Fruit fly (Drosophila melanogaster) whole organism, prepupa: ENCODE data around the gene elg1.

Experiments used
- CG10631 ChIP-seq: fragments of 200-800 bp; sonication (Bioruptor generic); optimal IDR thresholded peaks from 2 replicates; lab custom pipeline; 2016; ENCODE audit warnings: missing biosample characterization, missing genetic modification characterization
- CG10669 ChIP-seq: fragments of 200-800 bp; sonication (Bioruptor generic); optimal IDR thresholded peaks from 3 replicates; lab custom pipeline; 2018; ENCODE audit warnings: missing biosample characterization, mild to moderate bottlenecking, missing genetic modification characterization, moderate library complexity
- CG11294 ChIP-seq: fragments of 200-800 bp; sonication (Bioruptor generic); IDR thresholded peaks from 2 replicates; pipeline ENCODE4 v1.3.6; 2022; ENCODE audit warnings: missing biosample characterization, missing genetic modification characterization
- CG11902 ChIP-seq: fragments of 200-800 bp; sonication (Bioruptor generic); optimal IDR thresholded peaks from 3 replicates; lab custom pipeline; 2016; ENCODE audit warnings: missing biosample characterization, missing genetic modification characterization
- CG16779 ChIP-seq: fragments of 200-800 bp; sonication (Bioruptor generic); optimal IDR thresholded peaks from 3 replicates; lab custom pipeline; 2017; ENCODE audit warnings: missing biosample characterization, mild to moderate bottlenecking, missing genetic modification characterization
- CG3032 ChIP-seq: fragments of 200-800 bp; optimal IDR thresholded peaks from 2 replicates; lab custom pipeline; 2019; ENCODE audit warnings: missing biosample characterization, mild to moderate bottlenecking, missing genetic modification characterization, moderate library complexity
- CG31627 ChIP-seq: fragments of 200-800 bp; sonication (Bioruptor generic); optimal IDR thresholded peaks from 3 replicates; lab custom pipeline; 2016; ENCODE audit warnings: missing biosample characterization, missing genetic modification characterization
- CG32006 ChIP-seq: fragments of 200-800 bp; sonication (Bioruptor generic); optimal IDR thresholded peaks from 3 replicates; lab custom pipeline; 2017; ENCODE audit warnings: missing biosample characterization, mild to moderate bottlenecking, missing genetic modification characterization
- CG34406 ChIP-seq: fragments of 200-800 bp; sonication (Bioruptor generic); optimal IDR thresholded peaks from 3 replicates; lab custom pipeline; 2016; ENCODE audit warnings: missing biosample characterization, missing genetic modification characterization
- CG3919 ChIP-seq: fragments of 200-800 bp; sonication (Bioruptor generic); optimal IDR thresholded peaks from 3 replicates; lab custom pipeline; 2016; ENCODE audit warnings: missing biosample characterization, missing genetic modification characterization
- CG4318 ChIP-seq: fragments of 200-800 bp; sonication (Bioruptor generic); optimal IDR thresholded peaks from 3 replicates; lab custom pipeline; 2017; ENCODE audit warnings: missing biosample characterization, mild to moderate bottlenecking, missing genetic modification characterization
- CG6792 ChIP-seq: fragments of 200-800 bp; sonication (Bioruptor generic); optimal IDR thresholded peaks from 3 replicates; lab custom pipeline; 2016; ENCODE audit warnings: missing biosample characterization, missing genetic modification characterization
- CG6854 ChIP-seq: fragments of 200-800 bp; sonication (Bioruptor generic); optimal IDR thresholded peaks from 2 replicates; lab custom pipeline; 2017; ENCODE audit warnings: missing biosample characterization, mild to moderate bottlenecking, missing genetic modification characterization
- CG7368 ChIP-seq: fragments of 200-800 bp; sonication (Bioruptor generic); optimal IDR thresholded peaks from 3 replicates; lab custom pipeline; 2016; ENCODE audit warnings: missing biosample characterization, missing genetic modification characterization
- CG8319 ChIP-seq: fragments of 200-800 bp; sonication (Bioruptor generic); optimal IDR thresholded peaks from 3 replicates; lab custom pipeline; 2016; ENCODE audit warnings: missing biosample characterization, missing genetic modification characterization
- Eip75B ChIP-seq: fragments of 200-800 bp; sonication (Bioruptor generic); optimal IDR thresholded peaks from 3 replicates; lab custom pipeline; 2016; ENCODE audit warnings: missing biosample characterization, missing genetic modification characterization
- Eip78C ChIP-seq: fragments of 200-800 bp; sonication (Bioruptor generic); peaks from one replicate; lab custom pipeline; 2016; ENCODE audit warnings: missing biosample characterization, missing genetic modification characterization
- Eip93F ChIP-seq: fragments of 200-800 bp; sonication (Bioruptor generic); optimal IDR thresholded peaks from 2 replicates; lab custom pipeline; 2016; ENCODE audit warnings: missing biosample characterization, mild to moderate bottlenecking, missing genetic modification characterization
- Ets21C ChIP-seq: fragments of 200-800 bp; sonication (Bioruptor generic); optimal IDR thresholded peaks from 3 replicates; lab custom pipeline; 2016; ENCODE audit warnings: missing biosample characterization, missing genetic modification characterization
- Gug ChIP-seq: fragments of 200-800 bp; sonication (Bioruptor generic); IDR thresholded peaks from 2 replicates; pipeline ENCODE4 v1.3.6; 2022; ENCODE audit warnings: missing biosample characterization, missing genetic modification characterization
- Hr38 ChIP-seq: sonication (Bioruptor generic); optimal IDR thresholded peaks from 2 replicates; lab custom pipeline; 2016; ENCODE audit warnings: missing biosample characterization, missing genetic modification characterization
- Hr39 ChIP-seq: fragments of 200-800 bp; sonication (Bioruptor generic); optimal IDR thresholded peaks from 2 replicates; lab custom pipeline; 2016; ENCODE audit warnings: missing biosample characterization, missing genetic modification characterization
- Hr4 ChIP-seq: fragments of 200-800 bp; sonication (Bioruptor generic); optimal IDR thresholded peaks from 3 replicates; lab custom pipeline; 2016; ENCODE audit warnings: missing biosample characterization, missing genetic modification characterization
- OdsH ChIP-seq: fragments of 200-800 bp; sonication (Bioruptor generic); optimal IDR thresholded peaks from 3 replicates; lab custom pipeline; 2016; ENCODE audit warnings: missing biosample characterization, missing genetic modification characterization
- Smox ChIP-seq: fragments of 200-800 bp; sonication (Bioruptor generic); optimal IDR thresholded peaks from 3 replicates; lab custom pipeline; 2016; ENCODE audit warnings: missing biosample characterization, missing genetic modification characterization
- Sox102F ChIP-seq: fragments of 200-800 bp; sonication (Bioruptor generic); optimal IDR thresholded peaks from 2 replicates; lab custom pipeline; 2016; ENCODE audit warnings: missing biosample characterization, mild to moderate bottlenecking, missing genetic modification characterization
- Sox15 ChIP-seq: fragments of 200-800 bp; sonication (Bioruptor generic); optimal IDR thresholded peaks from 3 replicates; lab custom pipeline; 2016; ENCODE audit warnings: missing biosample characterization, missing genetic modification characterization
- acj6 ChIP-seq: fragments of 200-800 bp; sonication (Bioruptor generic); optimal IDR thresholded peaks from 3 replicates; lab custom pipeline; 2016; ENCODE audit warnings: missing biosample characterization, missing genetic modification characterization
- cyc ChIP-seq: fragments of 200-800 bp; sonication (Bioruptor generic); optimal IDR thresholded peaks from 3 replicates; lab custom pipeline; 2016; ENCODE audit warnings: missing biosample characterization, missing genetic modification characterization
- eg ChIP-seq: fragments of 200-800 bp; sonication (Bioruptor generic); IDR thresholded peaks from 3 replicates; pipeline ENCODE4 v1.3.6; 2022; ENCODE audit warnings: missing biosample characterization, missing genetic modification characterization
- esn ChIP-seq: fragments of 200-800 bp; sonication (Bioruptor generic); optimal IDR thresholded peaks from 2 replicates; lab custom pipeline; 2016; ENCODE audit warnings: missing biosample characterization, mild to moderate bottlenecking, missing genetic modification characterization, moderate library complexity
- fd85E ChIP-seq: fragments of 200-800 bp; sonication (Bioruptor generic); optimal IDR thresholded peaks from 3 replicates; lab custom pipeline; 2016; ENCODE audit warnings: missing biosample characterization, missing genetic modification characterization
- fkh ChIP-seq: fragments of 200-800 bp; sonication (Bioruptor generic); optimal IDR thresholded peaks from 3 replicates; lab custom pipeline; 2017; ENCODE audit warnings: missing biosample characterization, mild to moderate bottlenecking, missing genetic modification characterization, moderate library complexity
- lz ChIP-seq: fragments of 200-800 bp; sonication (Bioruptor generic); optimal IDR thresholded peaks from 3 replicates; lab custom pipeline; 2016; ENCODE audit warnings: missing biosample characterization, missing genetic modification characterization
- net ChIP-seq: fragments of 200-800 bp; sonication (Bioruptor generic); optimal IDR thresholded peaks from 3 replicates; lab custom pipeline; 2016; ENCODE audit warnings: missing biosample characterization, missing genetic modification characterization
- salr ChIP-seq, 2 experiments: fragments of 200-800 bp; sonication (Bioruptor generic); optimal IDR thresholded peaks; 3 replicates each; lab custom pipeline; 2016 to 2018; ENCODE audit warnings: missing biosample characterization in 2 of 2, missing genetic modification characterization in 2 of 2, mild to moderate bottlenecking in 1 of 2
- spab ChIP-seq: fragments of 200-800 bp; sonication (Bioruptor generic); optimal IDR thresholded peaks from 2 replicates; lab custom pipeline; 2017; ENCODE audit warnings: missing biosample characterization, mild to moderate bottlenecking, missing genetic modification characterization, missing genetic modification reagents
- svp ChIP-seq: fragments of 200-800 bp; sonication (Bioruptor generic); peaks from one replicate; lab custom pipeline; 2016; ENCODE audit warnings: missing biosample characterization, missing genetic modification characterization
- topi ChIP-seq: fragments of 200-800 bp; sonication (Bioruptor generic); optimal IDR thresholded peaks from 3 replicates; lab custom pipeline; 2016; ENCODE audit warnings: missing biosample characterization, missing genetic modification characterization

Gene elg1

DNA sequence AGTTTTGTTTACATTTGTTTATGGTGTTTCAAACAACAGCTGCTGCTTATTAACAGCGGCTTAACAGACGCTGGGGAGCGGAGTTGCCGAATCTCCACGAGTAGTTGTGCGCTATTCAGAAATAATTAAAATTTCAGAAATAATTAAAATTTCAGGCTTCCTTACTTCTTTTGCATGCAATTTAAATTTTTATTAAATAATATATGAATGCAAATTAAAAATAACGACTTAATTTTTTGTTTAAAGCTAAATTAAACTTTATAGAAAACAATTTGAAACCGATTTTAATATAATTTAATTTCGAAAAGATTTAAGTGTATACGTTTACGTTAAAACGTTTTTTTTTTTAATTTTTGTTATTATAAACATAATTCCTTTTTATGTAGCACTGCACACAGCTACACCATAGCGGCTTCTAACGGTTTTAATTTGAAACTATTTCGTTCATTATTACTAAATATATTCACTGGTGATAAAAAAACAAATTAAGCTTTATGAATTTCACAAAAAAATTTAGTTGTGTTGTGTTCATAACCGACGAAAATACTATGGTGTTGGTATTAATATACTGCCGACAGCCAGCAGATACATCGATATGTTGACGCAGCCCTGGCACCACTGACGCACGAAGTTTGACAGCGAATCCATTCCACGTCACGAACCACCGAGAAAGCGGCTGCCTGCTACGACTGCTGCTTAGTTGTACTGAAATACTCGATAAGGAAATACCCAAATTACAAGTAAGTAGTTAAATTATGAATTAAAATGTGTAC lies 2.7 kb upstream of the elg1 start, which contains the start of gene SsRbeta (continued):
- TF ChIP-seq svp (GFP tag; lab: Kevin White, UChicago) (no peak), Eip75B (no peak), fd85E (GFP tag; lab: Kevin White, UChicago) (no peak), Eip78C (GFP tag; lab: Kevin White, UChicago) (peak; percentile 75), CG6792 (GFP tag; lab: Kevin White, UChicago) (no peak), Gug (GFP tag; lab: Robert Waterston, UW) (peak; percentile 33), CG10669 (no peak), Hr4 (GFP tag; lab: Kevin White, UChicago) (no peak), CG6854 (GFP tag; lab: Kevin White, UChicago) (no peak), CG31627 (GFP tag; lab: Kevin White, UChicago) (no peak), spab (no peak), net (no peak), CG4318 (GFP tag; lab: Kevin White, UChicago) (no peak), CG32006 (GFP tag; lab: Kevin White, UChicago) (no peak), Ets21C (GFP tag; lab: Kevin White, UChicago) (no peak), Sox102F (GFP tag; lab: Kevin White, UChicago) (no peak), salr (GFP tag; optimal IDR thresholded peaks at IDR 0.05; lab: Kevin White, UChicago) (no peak), CG7368 (GFP tag; lab: Kevin White, UChicago) (no peak), CG16779 (tag; lab: Kevin White, UChicago) (no peak), OdsH (GFP tag; lab: Kevin White, UChicago) (peak; percentile 43)

DNA sequence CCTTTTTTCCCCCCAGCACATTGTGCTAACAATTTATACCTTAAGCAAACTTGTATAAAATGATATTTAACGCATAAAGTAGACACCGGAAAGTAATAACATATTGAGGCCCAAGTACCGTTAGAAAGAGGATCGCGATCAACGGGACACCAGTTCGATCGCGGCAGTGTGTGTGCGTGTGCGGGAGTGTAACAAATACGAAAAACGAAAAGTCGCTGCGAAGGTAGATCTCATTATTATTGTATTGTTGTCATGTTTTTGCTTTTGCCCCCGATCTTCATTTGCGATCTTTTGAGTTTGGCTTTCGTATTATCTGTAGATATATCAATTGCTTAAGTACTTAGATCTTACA lies 215 bp downstream of the elg1 start:
- TF ChIP-seq net (no peak), CG6792 (GFP tag; lab: Kevin White, UChicago) (no peak), CG4318 (GFP tag; lab: Kevin White, UChicago) (no peak), Hr38 (GFP tag; lab: Kevin White, UChicago) (no peak), Eip93F (GFP tag; lab: Kevin White, UChicago) (no peak), esn (GFP tag; lab: Kevin White, UChicago) (no peak), CG31627 (GFP tag; lab: Kevin White, UChicago) (no peak), Eip78C (GFP tag; lab: Kevin White, UChicago) (no peak), Gug (GFP tag; lab: Robert Waterston, UW) (no peak)

dm6 chr3L:16136819-16137553 lies 5.2 kb downstream of the elg1 start:
- TF ChIP-seq cyc: no peak
- no peak for TF ChIP-seq CG8319
- TF ChIP-seq fkh (GFP tag; lab: Kevin White, UChicago): no peak
- TF ChIP-seq CG11902 (GFP tag; lab: Kevin White, UChicago): no peak
- no peak for TF ChIP-seq CG3032 (tag; lab: Kevin White, UChicago)
- no peak for TF ChIP-seq Smox (GFP tag; lab: Kevin White, UChicago)
- no peak for TF ChIP-seq Gug (GFP tag; lab: Robert Waterston, UW)
- TF ChIP-seq CG10669: no peak
- TF ChIP-seq CG10631 (GFP tag; lab: Kevin White, UChicago): no peak
- TF ChIP-seq CG34406 (GFP tag; lab: Kevin White, UChicago): no peak
- no peak for TF ChIP-seq Hr39 (GFP tag; lab: Kevin White, UChicago)
- no peak for TF ChIP-seq CG31627 (GFP tag; lab: Kevin White, UChicago)
- no peak for TF ChIP-seq topi (GFP tag; lab: Kevin White, UChicago)
- no peak for TF ChIP-seq OdsH (GFP tag; lab: Kevin White, UChicago)

dm6 chr3L:16137779-16138178 lies 6.0 kb downstream of the elg1 start, which contains the start of gene CG5157:
CG5157 (minus strand) TSS chr3L:16137879.
- TF ChIP-seq Hr38 (GFP tag; lab: Kevin White, UChicago) (no peak), Ets21C (GFP tag; lab: Kevin White, UChicago) (no peak), lz (no peak), CG32006 (GFP tag; lab: Kevin White, UChicago) (no peak), Sox102F (GFP tag; lab: Kevin White, UChicago) (no peak), CG3919 (GFP tag; lab: Kevin White, UChicago) (no peak), Gug (GFP tag; lab: Robert Waterston, UW) (no peak), eg (no peak), Sox15 (GFP tag; lab: Kevin White, UChicago) (no peak), acj6 (no peak), CG11294 (GFP tag; lab: Robert Waterston, UW) (no peak), CG10669 (no peak)
